Fruit fly (Drosophila melanogaster) whole organism, prepupa: Measurements from ENCODE around the gene CG32832.

ENCODE experiments used
- Blimp-1 ChIP-seq: fragments of 200-800 bp; sonication (Bioruptor generic); optimal IDR thresholded peaks from 3 replicates; lab custom pipeline; 2017; ENCODE audit warnings: missing biosample characterization, missing genetic modification characterization, mild to moderate bottlenecking, moderate library complexity, missing genetic modification reagents
- CG11294 ChIP-seq: fragments of 200-800 bp; sonication (Bioruptor generic); IDR thresholded peaks from 2 replicates; pipeline ENCODE4 v1.3.6; 2022; ENCODE audit warnings: missing biosample characterization, missing genetic modification characterization
- CG11902 ChIP-seq: fragments of 200-800 bp; sonication (Bioruptor generic); optimal IDR thresholded peaks from 3 replicates; lab custom pipeline; 2016; ENCODE audit warnings: missing biosample characterization, missing genetic modification characterization
- CG15336 ChIP-seq: fragments of 200-800 bp; sonication (Bioruptor generic); IDR thresholded peaks from 2 replicates; pipeline ENCODE4 v1.3.6; 2022; ENCODE audit warnings: missing biosample characterization, missing genetic modification characterization
- CG1621 ChIP-seq: fragments of 200-800 bp; sonication (Bioruptor generic); optimal IDR thresholded peaks from 3 replicates; lab custom pipeline; 2018; ENCODE audit warnings: missing biosample characterization, mild to moderate bottlenecking, missing genetic modification characterization
- CG16779 ChIP-seq: fragments of 200-800 bp; sonication (Bioruptor generic); optimal IDR thresholded peaks from 3 replicates; lab custom pipeline; 2017; ENCODE audit warnings: missing biosample characterization, mild to moderate bottlenecking, missing genetic modification characterization
- CG3032 ChIP-seq: fragments of 200-800 bp; optimal IDR thresholded peaks from 2 replicates; lab custom pipeline; 2019; ENCODE audit warnings: missing biosample characterization, mild to moderate bottlenecking, missing genetic modification characterization, moderate library complexity
- CG31627 ChIP-seq: fragments of 200-800 bp; sonication (Bioruptor generic); optimal IDR thresholded peaks from 3 replicates; lab custom pipeline; 2016; ENCODE audit warnings: missing biosample characterization, missing genetic modification characterization
- CG4318 ChIP-seq: fragments of 200-800 bp; sonication (Bioruptor generic); optimal IDR thresholded peaks from 3 replicates; lab custom pipeline; 2017; ENCODE audit warnings: missing biosample characterization, mild to moderate bottlenecking, missing genetic modification characterization
- CG6163 ChIP-seq: fragments of 200-800 bp; sonication (Bioruptor generic); IDR thresholded peaks from 3 replicates; pipeline ENCODE4 v1.3.6; 2022; ENCODE audit warnings: missing biosample characterization, missing genetic modification characterization
- CG6276 ChIP-seq: fragments of 200-800 bp; sonication (Bioruptor generic); optimal IDR thresholded peaks from 2 replicates; lab custom pipeline; 2017; ENCODE audit warnings: missing biosample characterization, mild to moderate bottlenecking, missing genetic modification characterization
- CG6808 ChIP-seq: fragments of 200-800 bp; sonication (Bioruptor generic); optimal IDR thresholded peaks from 3 replicates; lab custom pipeline; 2017; ENCODE audit warnings: missing biosample characterization, missing genetic modification characterization, mild to moderate bottlenecking, moderate library complexity, missing genetic modification reagents
- CG6854 ChIP-seq: fragments of 200-800 bp; sonication (Bioruptor generic); optimal IDR thresholded peaks from 2 replicates; lab custom pipeline; 2017; ENCODE audit warnings: missing biosample characterization, mild to moderate bottlenecking, missing genetic modification characterization
- CG7368 ChIP-seq: fragments of 200-800 bp; sonication (Bioruptor generic); optimal IDR thresholded peaks from 3 replicates; lab custom pipeline; 2016; ENCODE audit warnings: missing biosample characterization, missing genetic modification characterization
- CG8119 ChIP-seq: fragments of 200-800 bp; sonication (Bioruptor generic); IDR thresholded peaks from 3 replicates; pipeline ENCODE4 v1.3.6; 2022; ENCODE audit warnings: missing biosample characterization, missing genetic modification characterization
- CG8632 ChIP-seq: fragments of 200-800 bp; sonication (Bioruptor generic); optimal IDR thresholded peaks from 3 replicates; lab custom pipeline; 2016; ENCODE audit warnings: missing biosample characterization, missing genetic modification characterization
- CG9139 ChIP-seq: fragments of 200-800 bp; sonication (Bioruptor generic); optimal IDR thresholded peaks from 3 replicates; lab custom pipeline; 2017; ENCODE audit warnings: missing biosample characterization, mild to moderate bottlenecking, missing genetic modification characterization
- Eip78C ChIP-seq: fragments of 200-800 bp; sonication (Bioruptor generic); peaks from one replicate; lab custom pipeline; 2016; ENCODE audit warnings: missing biosample characterization, missing genetic modification characterization
- Eip93F ChIP-seq: fragments of 200-800 bp; sonication (Bioruptor generic); optimal IDR thresholded peaks from 2 replicates; lab custom pipeline; 2016; ENCODE audit warnings: missing biosample characterization, mild to moderate bottlenecking, missing genetic modification characterization
- Ets96B ChIP-seq: fragments of 200-800 bp; optimal IDR thresholded peaks from 2 replicates; lab custom pipeline; 2019; ENCODE audit warnings: missing biosample characterization, mild to moderate bottlenecking, missing genetic modification characterization, moderate library complexity
- Gug ChIP-seq: fragments of 200-800 bp; sonication (Bioruptor generic); IDR thresholded peaks from 2 replicates; pipeline ENCODE4 v1.3.6; 2022; ENCODE audit warnings: missing biosample characterization, missing genetic modification characterization
- Hr39 ChIP-seq: fragments of 200-800 bp; sonication (Bioruptor generic); optimal IDR thresholded peaks from 2 replicates; lab custom pipeline; 2016; ENCODE audit warnings: missing biosample characterization, missing genetic modification characterization
- achi ChIP-seq: fragments of 200-800 bp; sonication (Bioruptor generic); optimal IDR thresholded peaks from 3 replicates; lab custom pipeline; 2016; ENCODE audit warnings: missing biosample characterization, missing genetic modification characterization
- acj6 ChIP-seq: fragments of 200-800 bp; sonication (Bioruptor generic); optimal IDR thresholded peaks from 3 replicates; lab custom pipeline; 2016; ENCODE audit warnings: missing biosample characterization, missing genetic modification characterization
- dac ChIP-seq: fragments of 200-800 bp; sonication (Bioruptor generic); optimal IDR thresholded peaks from 2 replicates; lab custom pipeline; 2017; ENCODE audit warnings: missing biosample characterization, mild to moderate bottlenecking, missing genetic modification characterization
- dsx ChIP-seq: fragments of 200-800 bp; optimal IDR thresholded peaks from 3 replicates; lab custom pipeline; 2019; ENCODE audit warnings: missing biosample characterization, mild to moderate bottlenecking, missing genetic modification characterization, moderate library complexity; ENCODE audit not compliant: poor library complexity, severe bottlenecking
- esn ChIP-seq: fragments of 200-800 bp; sonication (Bioruptor generic); optimal IDR thresholded peaks from 2 replicates; lab custom pipeline; 2016; ENCODE audit warnings: missing biosample characterization, mild to moderate bottlenecking, missing genetic modification characterization, moderate library complexity
- lz ChIP-seq: fragments of 200-800 bp; sonication (Bioruptor generic); optimal IDR thresholded peaks from 3 replicates; lab custom pipeline; 2016; ENCODE audit warnings: missing biosample characterization, missing genetic modification characterization
- net ChIP-seq: fragments of 200-800 bp; sonication (Bioruptor generic); optimal IDR thresholded peaks from 3 replicates; lab custom pipeline; 2016; ENCODE audit warnings: missing biosample characterization, missing genetic modification characterization
- pdm3 ChIP-seq: fragments of 200-800 bp; sonication (Bioruptor generic); optimal IDR thresholded peaks from 3 replicates; lab custom pipeline; 2016; ENCODE audit warnings: missing biosample characterization, missing genetic modification characterization
- salr ChIP-seq, 2 experiments: fragments of 200-800 bp; sonication (Bioruptor generic); optimal IDR thresholded peaks; 3 replicates each; lab custom pipeline; 2016 to 2018; ENCODE audit warnings: missing biosample characterization in 2 of 2, missing genetic modification characterization in 2 of 2, mild to moderate bottlenecking in 1 of 2
- spab ChIP-seq: fragments of 200-800 bp; sonication (Bioruptor generic); optimal IDR thresholded peaks from 2 replicates; lab custom pipeline; 2017; ENCODE audit warnings: missing biosample characterization, mild to moderate bottlenecking, missing genetic modification characterization, missing genetic modification reagents
- svp ChIP-seq: fragments of 200-800 bp; sonication (Bioruptor generic); peaks from one replicate; lab custom pipeline; 2016; ENCODE audit warnings: missing biosample characterization, missing genetic modification characterization
- topi ChIP-seq: fragments of 200-800 bp; sonication (Bioruptor generic); optimal IDR thresholded peaks from 3 replicates; lab custom pipeline; 2016; ENCODE audit warnings: missing biosample characterization, missing genetic modification characterization
- vri ChIP-seq: fragments of 200-800 bp; sonication (Bioruptor generic); optimal IDR thresholded peaks from 3 replicates; lab custom pipeline; 2016; ENCODE audit warnings: missing biosample characterization, mild to moderate bottlenecking, missing genetic modification characterization

CG32832 gene

DNA sequence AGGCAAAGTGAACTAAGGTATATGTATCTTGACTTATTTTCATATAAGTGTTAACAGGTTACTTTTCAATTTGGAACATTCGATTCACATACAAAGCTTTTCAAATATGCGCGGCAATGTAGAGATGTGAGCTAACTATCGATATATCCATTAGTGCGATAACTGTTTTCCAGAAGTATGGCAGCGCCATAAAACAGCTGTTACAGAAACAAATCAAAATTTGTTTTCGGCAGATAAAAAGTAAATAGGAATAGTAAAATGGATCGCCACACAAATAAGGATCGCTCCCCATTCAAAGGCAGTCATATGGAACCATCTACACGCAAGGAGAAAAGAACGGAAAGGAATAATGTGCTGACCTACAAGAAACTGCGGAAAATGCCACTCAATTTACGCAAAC lies at the start of gene CG32832, which contains the start of the genes CG31743 and CG34313:
Gene CG32832 (minus strand): TSS at position 3 of the 400 bp plus-strand sequence.
Gene CG31743 (plus strand): TSS at position 230 of the 400 bp plus-strand sequence.
Gene CG34313 (plus strand): TSS at position 230 of the 400 bp plus-strand sequence.
- TF ChIP-seq acj6 (no peak), dsx (no peak), vri (GFP tag; lab: Kevin White, UChicago) (no peak), dac (GFP tag; lab: Kevin White, UChicago) (no peak)

- TF ChIP-seq CG3032 (no peak), CG4318 (GFP tag; lab: Kevin White, UChicago) (no peak), pdm3 (GFP tag; lab: Kevin White, UChicago) (no peak), net (no peak), Ets96B (tag; lab: Kevin White, UChicago) (no peak), CG6276 (GFP tag; lab: Kevin White, UChicago) (no peak), CG16779 (tag; lab: Kevin White, UChicago) (no peak), CG8632 (GFP tag; lab: Kevin White, UChicago) (no peak), esn (GFP tag; lab: Kevin White, UChicago) (no peak), vri (GFP tag; lab: Kevin White, UChicago) (no peak), CG1621 (no peak), Eip93F (GFP tag; lab: Kevin White, UChicago) (no peak), CG9139 (GFP tag; lab: Kevin White, UChicago) (no peak), CG31627 (GFP tag; lab: Kevin White, UChicago) (no peak)
Observed at dm6 chr2L:16921825-16922224, 42.7 kb upstream of the CG32832 start.

DNA sequence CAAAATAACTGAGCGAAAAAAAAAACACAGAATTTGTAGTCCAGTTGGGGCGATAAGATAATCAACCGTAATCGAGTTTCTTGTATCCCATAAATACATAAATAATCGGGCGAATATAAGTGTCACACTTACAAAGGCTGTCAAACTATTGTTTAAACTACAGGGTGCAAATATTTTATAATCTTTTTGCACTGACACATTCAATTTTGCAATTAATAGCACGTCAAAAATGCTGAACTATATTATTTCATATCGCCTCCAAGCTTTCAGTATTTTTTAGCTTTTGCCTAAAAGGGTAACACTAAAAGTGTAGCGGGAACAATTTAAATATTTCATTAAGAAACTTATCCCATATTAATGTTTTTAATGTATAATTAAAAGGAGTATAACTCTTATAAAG lies 31.1 kb upstream of the CG32832 start, which contains the start of gene ApepP:
Gene ApepP (minus strand): TSS at position 242 of the 400 bp plus-strand sequence.
- TF ChIP-seq svp (GFP tag; lab: Kevin White, UChicago) = peak; percentile 58
- TF ChIP-seq Eip78C = no peak

dm6 chr2L:16909290-16909689 lies 30.2 kb upstream of the CG32832 start:
- TF ChIP-seq spab (GFP tag; lab: Kevin White, UChicago) = no peak
- peak; percentile 94 for TF ChIP-seq svp (GFP tag; lab: Kevin White, UChicago)
- TF ChIP-seq CG6163 (GFP tag; lab: Robert Waterston, UW) = no peak
- no peak for TF ChIP-seq dsx
- no peak for TF ChIP-seq CG11902 (GFP tag; lab: Kevin White, UChicago)
- no peak for TF ChIP-seq CG4318 (GFP tag; lab: Kevin White, UChicago)
- no peak for TF ChIP-seq achi (GFP tag; lab: Kevin White, UChicago)
- no peak for TF ChIP-seq Hr39 (GFP tag; lab: Kevin White, UChicago)

- TF ChIP-seq svp (GFP tag; lab: Kevin White, UChicago) (no peak), Blimp-1 (no peak), CG6808 (GFP tag; lab: Kevin White, UChicago) (no peak), Eip78C (no peak), spab (GFP tag; lab: Kevin White, UChicago) (no peak), CG6854 (no peak), topi (GFP tag; lab: Kevin White, UChicago) (no peak)
Observed at dm6 chr2L:16902003-16902402, 22.9 kb upstream of the CG32832 start, which contains the start of gene CG12288. TSS of gene CG12288 (minus strand) at chr2L:16902218.

DNA sequence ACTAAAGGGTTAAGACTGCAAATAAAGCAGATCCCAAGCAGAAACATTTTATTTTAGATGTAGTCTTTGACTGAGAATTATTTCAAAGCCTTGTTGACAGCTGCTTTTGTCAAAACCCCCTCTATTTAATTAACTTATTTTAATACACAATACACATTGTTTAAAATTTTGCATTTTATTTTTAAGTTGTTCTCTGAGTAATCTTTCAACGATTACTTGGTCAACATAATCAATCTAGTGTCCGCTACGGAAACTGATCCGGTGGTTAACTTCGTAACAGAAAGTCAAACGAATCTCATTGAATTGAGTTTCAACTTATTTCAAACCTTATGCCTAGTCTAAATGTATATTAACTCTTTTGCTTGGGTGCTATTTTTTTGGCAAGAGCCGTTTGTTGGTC lies 21.3 kb upstream of the CG32832 start, which contains the start of gene CG31805:
Gene CG31805 (minus strand): TSS at position 101 of the 400 bp plus-strand sequence.
- no peak for TF ChIP-seq Blimp-1
- TF ChIP-seq Gug = no peak
- TF ChIP-seq achi (GFP tag; lab: Kevin White, UChicago) = no peak
- TF ChIP-seq salr (GFP tag; optimal IDR thresholded peaks at IDR 0.05; lab: Kevin White, UChicago) = no peak
- no peak for TF ChIP-seq lz (GFP tag; lab: Kevin White, UChicago)
- TF ChIP-seq CG3032 = no peak
- no peak for TF ChIP-seq CG6163 (GFP tag; lab: Robert Waterston, UW)
- no peak for TF ChIP-seq esn (GFP tag; lab: Kevin White, UChicago)
- TF ChIP-seq CG8119 (GFP tag; lab: Robert Waterston, UW) = no peak
- no peak for TF ChIP-seq dac (GFP tag; lab: Kevin White, UChicago)
- TF ChIP-seq CG11294 (GFP tag; lab: Robert Waterston, UW) = no peak
- no peak for TF ChIP-seq Eip93F (GFP tag; lab: Kevin White, UChicago)
- no peak for TF ChIP-seq CG7368
- TF ChIP-seq net = no peak
- TF ChIP-seq pdm3 (GFP tag; lab: Kevin White, UChicago) = no peak
- no peak for TF ChIP-seq CG15336 (GFP tag; lab: Robert Waterston, UW)
